Comparison of ENCODE assay signal across 1 fruit fly cellular context in genomic region chr3R:10471753-10472152, dm6.
TF ChIP-seq lines count a peak whose summit lies in the region.

No protein-coding gene starts in this region.

TF ChIP-seq in whole organism, prepupa, 60 proteins besides CTCF, POLR2A, EP300 and RAD21 (continued from another document):
- TF ChIP-seq ss (GFP tag; optimal IDR thresholded peaks at IDR 0.05; lab: Kevin White, UChicago) = no peak
- no peak for TF ChIP-seq CG9139 (GFP tag; optimal IDR thresholded peaks at IDR 0.05; lab: Kevin White, UChicago)
- TF ChIP-seq Sox14 (GFP tag; optimal IDR thresholded peaks at IDR 0.05; lab: Kevin White, UChicago) = no peak
- TF ChIP-seq Smox (GFP tag; optimal IDR thresholded peaks at IDR 0.05; lab: Kevin White, UChicago) = no peak
- no peak for TF ChIP-seq Eip75B (GFP tag; optimal IDR thresholded peaks at IDR 0.05; lab: Kevin White, UChicago)
- peak; percentile 16 for TF ChIP-seq Hr4 (GFP tag; optimal IDR thresholded peaks at IDR 0.05; lab: Kevin White, UChicago)
- TF ChIP-seq CG10631 (GFP tag; optimal IDR thresholded peaks at IDR 0.05; lab: Kevin White, UChicago) = peak; percentile 51
- TF ChIP-seq achi (GFP tag; optimal IDR thresholded peaks at IDR 0.05; lab: Kevin White, UChicago) = peak; percentile 16
- TF ChIP-seq CG11902 (GFP tag; optimal IDR thresholded peaks at IDR 0.05; lab: Kevin White, UChicago) = no peak
- no peak for TF ChIP-seq topi (GFP tag; optimal IDR thresholded peaks at IDR 0.05; lab: Kevin White, UChicago)
- no peak for TF ChIP-seq CG6163 (GFP tag; IDR thresholded peaks at IDR 0.05; lab: Robert Waterston, UW)
- no peak for TF ChIP-seq esn (GFP tag; optimal IDR thresholded peaks at IDR 0.05; lab: Kevin White, UChicago)
